Fruit fly (Drosophila melanogaster): Measurements from ENCODE around the gene Madm.

The Madm gene

dm6 chr3R:5778731-5779593, 36.7 kb downstream of the Madm start, which contains the start of gene jagn (continued):
- TF ChIP-seq CG11093 (GFP tag; IDR thresholded peaks at IDR 0.05): no peak
- no peak for TF ChIP-seq ap (GFP tag; IDR thresholded peaks at IDR 0.05)
- TF ChIP-seq CG2889 (GFP tag; IDR thresholded peaks at IDR 0.05): peak; percentile 4; the same call in 1 of the 3 replicates
- TF ChIP-seq CG8290 (GFP tag; optimal IDR thresholded peaks at IDR 0.05): peak; percentile 53
- TF ChIP-seq CG8290 (tag; optimal IDR thresholded peaks at IDR 0.05): peak in 1 of 2 experiments; percentile 75
- TF ChIP-seq pum (GFP tag; optimal IDR thresholded peaks at IDR 0.05): peak; percentile 48
- TF ChIP-seq ttk (GFP tag; IDR thresholded peaks at IDR 0.05): peak; percentile 58
- TF ChIP-seq dm (GFP tag; optimal IDR thresholded peaks at IDR 0.05): peak; percentile 55
- peak in 1 of 2 experiments; percentile 33 for TF ChIP-seq chif (GFP tag; optimal IDR thresholded peaks at IDR 0.05)
- TF ChIP-seq Fer1 (GFP tag; optimal IDR thresholded peaks at IDR 0.05): peak; percentile 39
- peak; percentile 57 for TF ChIP-seq gsb (GFP tag; IDR thresholded peaks at IDR 0.05)
- peak; percentile 4 for TF ChIP-seq twi (tag; optimal IDR thresholded peaks at IDR 0.05)
- TF ChIP-seq CG31441 (GFP tag; IDR thresholded peaks at IDR 0.05): peak; percentile 65
- no peak for TF ChIP-seq CG31365 (tag; optimal IDR thresholded peaks at IDR 0.05)
- TF ChIP-seq mam (GFP tag; optimal IDR thresholded peaks at IDR 0.05): peak; percentile 79
- no peak for TF ChIP-seq CG13123 (GFP tag; optimal IDR thresholded peaks at IDR 0.05)
- TF ChIP-seq salm (tag; optimal IDR thresholded peaks at IDR 0.05): no peak
- TF ChIP-seq usp (GFP tag; optimal IDR thresholded peaks at IDR 0.05): no peak
- TF ChIP-seq NK7.1 (GFP tag; optimal IDR thresholded peaks at IDR 0.05): no peak
- peak; percentile 60 for TF ChIP-seq ind (GFP tag; optimal IDR thresholded peaks at IDR 0.05)
- TF ChIP-seq Max (GFP tag; optimal IDR thresholded peaks at IDR 0.05): peak; percentile 54
- peak; percentile 44; the same call in 1 of the 2 replicates for TF ChIP-seq E2f2 (GFP tag; IDR thresholded peaks at IDR 0.05)
- 0 out of 2 replicates have a peak, but pooled peaks have one; percentile 29 for TF ChIP-seq HLH3B (GFP tag; IDR thresholded peaks at IDR 0.05)
- peak; percentile 14 for TF ChIP-seq pb (GFP tag; optimal IDR thresholded peaks at IDR 0.05)
- TF ChIP-seq Dbx (GFP tag; IDR thresholded peaks at IDR 0.05): peak; percentile 83
- TF ChIP-seq Sry-δ (GFP tag; optimal IDR thresholded peaks at IDR 0.05): peak; percentile 98
- no peak for TF ChIP-seq sim (GFP tag; IDR thresholded peaks at IDR 0.05)
- TF ChIP-seq Mes4 (GFP tag; optimal IDR thresholded peaks at IDR 0.05): peak; percentile 56
- TF ChIP-seq CG1602 (GFP tag; optimal IDR thresholded peaks at IDR 0.05): peak; percentile 16
- TF ChIP-seq so (GFP tag; IDR thresholded peaks at IDR 0.05): no peak
- TF ChIP-seq HmgZ (tag; optimal IDR thresholded peaks at IDR 0.05): peak; percentile 46
- TF ChIP-seq Taf1 (GFP tag; IDR thresholded peaks at IDR 0.05): no peak
- TF ChIP-seq Hmr (GFP tag; optimal IDR thresholded peaks at IDR 0.05): peak; percentile 70
- peak; percentile 37; the same call in 1 of the 2 replicates for TF ChIP-seq CG7372 (GFP tag; IDR thresholded peaks at IDR 0.05)
- no peak for TF ChIP-seq CG5180 (GFP tag; optimal IDR thresholded peaks at IDR 0.05)
- peak; percentile 27 for TF ChIP-seq CG14667 (GFP tag; IDR thresholded peaks at IDR 0.05)
- peak; percentile 28; the same call in 1 of the 2 replicates for TF ChIP-seq CG4404 (GFP tag; IDR thresholded peaks at IDR 0.05)
- 0 out of 3 replicates have a peak, but pooled peaks have one; percentile 38 for TF ChIP-seq CG11560 (tag; IDR thresholded peaks at IDR 0.05)
- peak; percentile 67 to 69 for TF ChIP-seq dpn (GFP tag; optimal IDR thresholded peaks at IDR 0.05)
- TF ChIP-seq CG4617 (GFP tag; optimal IDR thresholded peaks at IDR 0.05; ENCODE audit: borderline replicate concordance): peak; percentile 78
- TF ChIP-seq pfk (GFP tag; optimal IDR thresholded peaks at IDR 0.05): no peak
- peak; percentile 99 for TF ChIP-seq Dll (GFP tag; IDR thresholded peaks at IDR 0.05; ENCODE audit: partially characterized antibody)
- TF ChIP-seq Fer2 (tag; optimal IDR thresholded peaks at IDR 0.05): no peak
- peak; percentile 56 for TF ChIP-seq HmgD (GFP tag; optimal IDR thresholded peaks at IDR 0.05)
- peak; percentile 100 for TF ChIP-seq BEAF-32 (GFP tag; optimal IDR thresholded peaks at IDR 0.05)
- TF ChIP-seq CG10321 (GFP tag; IDR thresholded peaks at IDR 0.05): peak; percentile 40; the same call in 1 of the 2 replicates
- TF ChIP-seq Poxn (GFP tag; IDR thresholded peaks at IDR 0.05): no peak
- peak; percentile 75 for TF ChIP-seq NfI (GFP tag; optimal IDR thresholded peaks at IDR 0.05)
- peak; percentile 41 for TF ChIP-seq Deaf1 (tag; optimal IDR thresholded peaks at IDR 0.05)
- TF ChIP-seq inv (GFP tag; IDR thresholded peaks at IDR 0.05; ENCODE audit: partially characterized antibody): peak; percentile 100

All from whole organism, embryonic.